Worm (Caenorhabditis elegans) whole organism, early embryonic: ENCODE results near the gene parn-2.

ENCODE experiments used
- B0310.2 ChIP-seq: sonication (generic microtip); optimal IDR thresholded peaks from 2 replicates; lab custom pipeline; 2016; ENCODE audit warnings: mild to moderate bottlenecking, missing genetic modification characterization, missing compliant biosample characterization
- ama-1 ChIP-seq: fragments of 150-350 bp; optimal IDR thresholded peaks from 2 replicates; lab custom pipeline; 2014
- ceh-13 ChIP-seq: fragments of 200-800 bp; sonication (Bioruptor generic); optimal IDR thresholded peaks from 2 replicates; lab custom pipeline; 2018; ENCODE audit warnings: mild to moderate bottlenecking, missing genetic modification characterization, missing compliant biosample characterization
- ceh-36 ChIP-seq: sonication (generic microtip); optimal IDR thresholded peaks from 2 replicates; lab custom pipeline; 2016; ENCODE audit warnings: missing genetic modification characterization, inconsistent platforms, missing compliant biosample characterization
- flt-1 ChIP-seq: fragments of 200-800 bp; sonication (Bioruptor generic); IDR thresholded peaks from 2 replicates; pipeline ENCODE4 v1.3.6; 2022; ENCODE audit warnings: missing genetic modification characterization, missing compliant biosample characterization
- hmbx-1 ChIP-seq: sonication (generic microtip); optimal IDR thresholded peaks from 2 replicates; lab custom pipeline; 2016; ENCODE audit warnings: mild to moderate bottlenecking, missing genetic modification characterization, missing compliant biosample characterization
- hnd-1 ChIP-seq: sonication (generic microtip); optimal IDR thresholded peaks from 2 replicates; lab custom pipeline; 2016; ENCODE audit warnings: missing genetic modification characterization, missing compliant biosample characterization
- pes-1 ChIP-seq: fragments of 200-800 bp; sonication (Bioruptor generic); IDR thresholded peaks from 2 replicates; pipeline ENCODE4 v1.3.6; 2022; ENCODE audit warnings: missing genetic modification reagents, missing genetic modification characterization, missing compliant biosample characterization
- sea-1 ChIP-seq: fragments of 200-800 bp; sonication (Bioruptor generic); conservative IDR thresholded peaks from 2 replicates; pipeline ENCODE4 v1.3.6; 2022; ENCODE audit warnings: missing genetic modification characterization, missing compliant biosample characterization
- tra-4 ChIP-seq: sonication (generic microtip); optimal IDR thresholded peaks from 2 replicates; lab custom pipeline; 2017; ENCODE audit warnings: missing genetic modification characterization, missing compliant biosample characterization

DNA sequence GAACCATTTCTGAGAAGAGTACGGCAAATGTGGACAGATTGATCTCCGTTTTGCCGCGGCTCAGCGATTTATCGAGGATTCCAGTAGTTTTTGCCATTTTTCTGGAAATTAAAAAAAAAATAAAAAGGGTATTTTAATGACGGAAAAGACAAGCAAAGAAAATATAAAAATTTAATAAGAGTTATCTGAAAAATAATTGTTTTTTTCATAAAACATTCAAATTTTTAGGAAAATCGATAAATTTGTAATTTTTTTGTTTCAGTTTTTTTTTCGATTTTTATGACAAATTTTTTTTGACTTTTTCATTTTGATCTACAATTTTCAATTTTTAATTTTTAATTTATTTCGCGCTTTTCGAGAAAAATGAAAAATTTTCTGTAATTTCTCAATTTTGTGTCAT is 54.1 kb downstream of the parn-2 start, which contains the start of gene trpp-5:
- TF ChIP-seq hnd-1 (tag; lab: Kevin White, UChicago) (no peak), ama-1 (lab: Kevin White, UChicago) (no peak), flt-1 (GFP tag; lab: Robert Waterston, UW) (no peak), sea-1 (GFP tag; lab: Robert Waterston, UW) (no peak), ceh-36 (tag; lab: Kevin White, UChicago) (no peak), B0310.2 (tag; lab: Kevin White, UChicago) (no peak), hmbx-1 (tag; lab: Kevin White, UChicago) (no peak), pes-1 (GFP tag; lab: Robert Waterston, UW) (no peak), ceh-13 (GFP tag; lab: Kevin White, UChicago) (no peak), tra-4 (no peak)
